Worm (Caenorhabditis elegans) whole organism, L4/young adult: ENCODE results near the gene nas-28.

Experiments used
- dao-5 ChIP-seq: sonication (generic microtip); optimal IDR thresholded peaks from 2 replicates; lab custom pipeline; 2016; ENCODE audit warnings: missing genotype, missing genetic modification characterization, moderate library complexity, missing compliant biosample characterization
- him-1 ChIP-seq: sonication (generic microtip); optimal IDR thresholded peaks from 2 replicates; lab custom pipeline; 2016; ENCODE audit warnings: missing genotype, missing genetic modification reagents, missing genetic modification characterization, missing compliant biosample characterization

ce11 chrIII:6176172-6176571 is 6.8 kb downstream of the nas-28 start:
- no peak for TF ChIP-seq dao-5
- no peak for TF ChIP-seq him-1 (tag; lab: Kevin White, UChicago)
